Worm (Caenorhabditis elegans) whole organism, late embryonic: Measurements from ENCODE around the gene F45E1.2.

ENCODE experiments used
- ama-1 ChIP-seq: fragments of 150-350 bp; optimal IDR thresholded peaks from 2 replicates; lab custom pipeline; 2014
- eyg-1 ChIP-seq: sonication (generic microtip); optimal IDR thresholded peaks from 2 replicates; lab custom pipeline; 2016; ENCODE audit warnings: missing genotype, missing genetic modification characterization, missing compliant biosample characterization
- fkh-10 ChIP-seq: fragments of 150-350 bp; optimal IDR thresholded peaks from 2 replicates; lab custom pipeline; 2014; ENCODE audit warnings: missing biosample characterization, missing genetic modification reagents, missing genetic modification characterization
- pros-1 ChIP-seq: fragments of 150-350 bp; optimal IDR thresholded peaks from 2 replicates; lab custom pipeline; 2014; ENCODE audit warnings: missing biosample characterization, missing genetic modification reagents, missing genetic modification characterization
- rnt-1 ChIP-seq: sonication (generic microtip); optimal IDR thresholded peaks from 2 replicates; lab custom pipeline; 2016; ENCODE audit warnings: missing genetic modification characterization, missing compliant biosample characterization
- sox-4 ChIP-seq: sonication (generic microtip); optimal IDR thresholded peaks from 2 replicates; lab custom pipeline; 2017; ENCODE audit warnings: mild to moderate bottlenecking, missing genetic modification characterization, inconsistent platforms, missing compliant biosample characterization
- tbx-7 ChIP-seq: sonication (generic microtip); optimal IDR thresholded peaks from 2 replicates; lab custom pipeline; 2016; ENCODE audit warnings: missing genotype, missing genetic modification characterization, missing compliant biosample characterization

DNA sequence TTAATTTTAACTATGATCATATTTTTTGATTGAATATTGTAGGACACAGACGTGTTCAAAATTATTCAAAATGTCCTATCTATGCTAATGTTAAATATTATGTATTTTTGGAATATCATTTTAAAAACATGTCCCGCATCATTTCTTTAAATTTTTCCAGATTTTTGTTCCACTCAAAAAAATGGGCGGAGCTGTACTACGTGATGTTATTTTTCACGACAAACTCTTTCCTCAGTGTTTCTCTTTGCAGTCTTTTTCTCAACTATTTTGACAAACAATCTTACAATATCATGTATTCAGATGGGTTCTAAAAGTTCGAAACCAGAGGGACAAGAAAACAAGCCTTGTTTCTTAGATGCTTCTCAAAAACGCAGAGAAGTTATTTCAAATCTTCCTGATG, 27.1 kb upstream of the F45E1.2 start, which contains the start of gene F45E1.5:
- no peak for TF ChIP-seq rnt-1 (tag; lab: Kevin White, UChicago)
- no peak for TF ChIP-seq tbx-7 (tag; lab: Kevin White, UChicago)
- no peak for TF ChIP-seq sox-4 (tag; lab: Kevin White, UChicago)
- no peak for TF ChIP-seq ama-1 (lab: Kevin White, UChicago)
- no peak for TF ChIP-seq fkh-10 (GFP tag; lab: Kevin White, UChicago)
- no peak for TF ChIP-seq eyg-1 (tag; lab: Kevin White, UChicago)
- TF ChIP-seq pros-1 (tag; lab: Kevin White, UChicago): no peak
